Worm (Caenorhabditis elegans) whole organism, mixed stage, embryonic: Measurements from ENCODE around the gene scl-25.

Experiments
- M03D4.4 ChIP-seq: sonication (generic microtip); optimal IDR thresholded peaks from 2 replicates; lab custom pipeline; 2017; ENCODE audit warnings: mild to moderate bottlenecking, missing genetic modification characterization, missing compliant biosample characterization
- bed-3 ChIP-seq: fragments of 200-800 bp; sonication (Bioruptor generic); optimal IDR thresholded peaks from 3 replicates; lab custom pipeline; 2018; ENCODE audit warnings: mild to moderate bottlenecking, missing genetic modification characterization, moderate library complexity, missing compliant biosample characterization
- blmp-1 ChIP-seq: fragments of 150-350 bp; optimal IDR thresholded peaks from 2 replicates; lab custom pipeline; 2014; ENCODE audit warnings: missing biosample characterization, missing genetic modification characterization
- ceh-43 ChIP-seq: fragments of 200-800 bp; sonication (Bioruptor generic); optimal IDR thresholded peaks from 2 replicates; lab custom pipeline; 2018; ENCODE audit warnings: mild to moderate bottlenecking, missing genetic modification characterization, moderate library complexity, missing compliant biosample characterization
- ceh-83 ChIP-seq: fragments of 200-800 bp; sonication (Bioruptor generic); optimal IDR thresholded peaks from 2 replicates; lab custom pipeline; 2018; ENCODE audit warnings: mild to moderate bottlenecking, missing genetic modification characterization, missing compliant biosample characterization
- ces-1 ChIP-seq: fragments of 150-350 bp; optimal IDR thresholded peaks from 2 replicates; lab custom pipeline; 2014; ENCODE audit warnings: missing biosample characterization, missing genetic modification reagents, missing genetic modification characterization
- cnd-1 ChIP-seq: fragments of 200-800 bp; sonication (Bioruptor generic); optimal IDR thresholded peaks from 2 replicates; lab custom pipeline; 2018; ENCODE audit warnings: mild to moderate bottlenecking, missing genetic modification characterization, missing compliant biosample characterization
- drap-1 ChIP-seq: fragments of 200-800 bp; sonication (Bioruptor generic); optimal IDR thresholded peaks from 3 replicates; lab custom pipeline; 2018; ENCODE audit warnings: mild to moderate bottlenecking, missing genetic modification characterization, missing compliant biosample characterization
- elt-3 ChIP-seq: fragments of 150-350 bp; optimal IDR thresholded peaks from 2 replicates; lab custom pipeline; 2014; ENCODE audit warnings: missing biosample characterization, missing genetic modification characterization
- flh-1 ChIP-seq: fragments of 200-800 bp; sonication (Bioruptor generic); optimal IDR thresholded peaks from 2 replicates; lab custom pipeline; 2018; ENCODE audit warnings: mild to moderate bottlenecking, missing genetic modification characterization, moderate library complexity, missing compliant biosample characterization
- ham-2 ChIP-seq: fragments of 200-800 bp; sonication (Bioruptor generic); optimal IDR thresholded peaks from 2 replicates; lab custom pipeline; 2018; ENCODE audit warnings: mild to moderate bottlenecking, missing genetic modification characterization, missing compliant biosample characterization
- hlh-1 ChIP-seq: fragments of 150-350 bp; optimal IDR thresholded peaks from 2 replicates; lab custom pipeline; 2014; ENCODE audit warnings: missing biosample characterization, missing genetic modification reagents, missing genetic modification characterization
- lin-13 ChIP-seq: fragments of 150-350 bp; optimal IDR thresholded peaks from 2 replicates; lab custom pipeline; 2014; ENCODE audit warnings: missing biosample characterization, missing genetic modification characterization
- lin-32 ChIP-seq: fragments of 200-800 bp; sonication (Bioruptor generic); optimal IDR thresholded peaks from 2 replicates; lab custom pipeline; 2018; ENCODE audit warnings: mild to moderate bottlenecking, missing genetic modification characterization, missing compliant biosample characterization
- mab-5 ChIP-seq: fragments of 150-350 bp; optimal IDR thresholded peaks from 2 replicates; lab custom pipeline; 2014; ENCODE audit warnings: missing biosample characterization, missing genetic modification characterization
- mls-2 ChIP-seq: sonication (generic microtip); optimal IDR thresholded peaks from 2 replicates; lab custom pipeline; 2016; ENCODE audit warnings: mild to moderate bottlenecking, missing genetic modification characterization, moderate library complexity, missing compliant biosample characterization
- nhr-12 ChIP-seq: fragments of 150-350 bp; optimal IDR thresholded peaks from 2 replicates; lab custom pipeline; 2014; ENCODE audit warnings: missing biosample characterization, missing genetic modification characterization
- nhr-2 ChIP-seq: fragments of 150-350 bp; optimal IDR thresholded peaks from 2 replicates; lab custom pipeline; 2014; ENCODE audit warnings: missing biosample characterization, missing genetic modification characterization
- nhr-237 ChIP-seq: fragments of 150-350 bp; optimal IDR thresholded peaks from 2 replicates; lab custom pipeline; 2014; ENCODE audit warnings: missing biosample characterization, missing genetic modification characterization
- nhr-28 ChIP-seq: fragments of 150-350 bp; optimal IDR thresholded peaks from 2 replicates; lab custom pipeline; 2014; ENCODE audit warnings: missing biosample characterization, missing genetic modification characterization
- nhr-76 ChIP-seq: sonication (generic microtip); optimal IDR thresholded peaks from 2 replicates; lab custom pipeline; 2017; ENCODE audit warnings: missing biosample characterization, missing genetic modification characterization
- pha-4 ChIP-seq: fragments of 150-350 bp; optimal IDR thresholded peaks from 2 replicates; lab custom pipeline; 2018; ENCODE audit warnings: missing biosample characterization, missing genetic modification reagents, missing genetic modification characterization
- sem-2 ChIP-seq: fragments of 200-800 bp; sonication (Bioruptor generic); optimal IDR thresholded peaks from 2 replicates; lab custom pipeline; 2018; ENCODE audit warnings: mild to moderate bottlenecking, missing genetic modification characterization, missing compliant biosample characterization
- snpc-4 ChIP-seq: fragments of 150-350 bp; optimal IDR thresholded peaks from 2 replicates; lab custom pipeline; 2014; ENCODE audit warnings: missing biosample characterization, missing genetic modification characterization
- sptf-1 ChIP-seq: sonication (generic microtip); optimal IDR thresholded peaks from 2 replicates; lab custom pipeline; 2017; ENCODE audit warnings: mild to moderate bottlenecking, missing genetic modification characterization, moderate library complexity, missing compliant biosample characterization
- tbx-8 ChIP-seq: fragments of 200-800 bp; sonication (Bioruptor generic); optimal IDR thresholded peaks from 2 replicates; lab custom pipeline; 2018; ENCODE audit warnings: mild to moderate bottlenecking, missing genetic modification characterization, moderate library complexity, missing compliant biosample characterization
- unc-120 ChIP-seq: sonication (generic microtip); optimal IDR thresholded peaks from 2 replicates; lab custom pipeline; 2017; ENCODE audit warnings: missing genetic modification characterization, missing compliant biosample characterization; ENCODE audit not compliant: poor library complexity, severe bottlenecking
- unc-39 ChIP-seq: fragments of 150-350 bp; optimal IDR thresholded peaks from 2 replicates; lab custom pipeline; 2014; ENCODE audit warnings: missing biosample characterization, missing genetic modification characterization
- unc-62 ChIP-seq: fragments of 150-350 bp; optimal IDR thresholded peaks from 2 replicates; lab custom pipeline; 2014; ENCODE audit warnings: missing biosample characterization, missing genetic modification reagents, missing genetic modification characterization
- zip-8 ChIP-seq: fragments of 150-350 bp; optimal IDR thresholded peaks from 2 replicates; lab custom pipeline; 2014; ENCODE audit warnings: missing biosample characterization, missing genetic modification characterization

scl-25 gene

DNA sequence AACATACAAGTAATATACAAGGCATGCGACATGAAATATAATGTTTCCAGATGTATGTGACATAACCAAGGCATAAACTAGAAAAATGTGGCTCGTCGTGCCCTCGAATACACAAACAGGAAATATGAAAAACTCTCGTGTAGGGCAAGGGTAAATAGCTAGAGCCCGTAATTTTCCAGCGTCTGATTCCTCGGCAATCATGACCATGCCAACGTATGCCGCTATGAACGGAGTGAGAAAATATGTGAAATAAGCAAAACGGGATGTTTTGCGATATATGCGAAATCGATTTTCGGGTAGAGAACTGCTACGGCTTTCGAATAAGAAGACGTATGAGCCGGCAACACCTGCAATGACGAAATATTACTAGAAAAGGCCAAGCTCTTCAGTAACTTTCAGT is at the start of gene scl-25:
scl-25 (plus strand) TSS at position 301 of the 400 bp plus-strand sequence.
- no peak for TF ChIP-seq sem-2 (GFP tag; lab: Kevin White, UChicago)
- TF ChIP-seq tbx-8 (GFP tag; lab: Kevin White, UChicago): no peak
- TF ChIP-seq hlh-1 (tag; lab: Kevin White, UChicago): no peak
- no peak for TF ChIP-seq lin-13 (tag; lab: Kevin White, UChicago)
- TF ChIP-seq ces-1 (GFP tag; lab: Kevin White, UChicago): no peak
- TF ChIP-seq elt-3 (tag; lab: Kevin White, UChicago): no peak
- no peak for TF ChIP-seq snpc-4 (tag; lab: Kevin White, UChicago)
- no peak for TF ChIP-seq bed-3 (GFP tag; lab: Kevin White, UChicago)
- TF ChIP-seq lin-32 (GFP tag; lab: Kevin White, UChicago): no peak
- no peak for TF ChIP-seq mab-5 (tag; lab: Kevin White, UChicago)
- TF ChIP-seq unc-39 (tag; lab: Kevin White, UChicago): no peak

DNA sequence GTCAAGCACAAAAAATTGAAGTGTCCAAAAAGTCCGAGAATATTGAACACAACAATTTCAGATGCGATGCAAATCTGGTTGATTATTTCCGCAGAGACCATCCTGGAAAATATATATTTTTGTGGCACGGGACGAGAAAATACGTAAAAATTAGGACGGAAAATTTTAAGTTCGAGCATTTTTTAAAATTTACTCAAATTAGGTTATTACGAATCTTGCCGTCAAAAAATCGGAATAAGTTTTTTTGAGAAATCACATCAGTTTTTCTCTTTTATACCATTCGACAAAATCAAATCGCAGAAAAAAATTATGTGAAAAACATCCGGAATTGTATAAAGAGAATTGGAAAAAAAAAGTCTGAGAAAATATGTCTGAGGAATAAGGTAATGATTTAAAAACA is 47.5 kb upstream of the scl-25 start, which contains the start of gene srsx-1:
srsx-1 (minus strand) TSS at position 101 of the 400 bp plus-strand sequence.
- TF ChIP-seq ceh-83 (no peak), bed-3 (GFP tag; lab: Kevin White, UChicago) (no peak), ces-1 (GFP tag; lab: Kevin White, UChicago) (no peak), snpc-4 (tag; lab: Kevin White, UChicago) (no peak), mls-2 (tag; lab: Kevin White, UChicago) (no peak), ceh-43 (no peak), blmp-1 (tag; lab: Kevin White, UChicago) (no peak), nhr-12 (tag; lab: Kevin White, UChicago) (no peak), unc-120 (tag; lab: Kevin White, UChicago) (no peak), zip-8 (tag; lab: Kevin White, UChicago) (no peak), ham-2 (GFP tag; lab: Kevin White, UChicago) (no peak), elt-3 (tag; lab: Kevin White, UChicago) (no peak), drap-1 (GFP tag; lab: Kevin White, UChicago) (no peak)

DNA sequence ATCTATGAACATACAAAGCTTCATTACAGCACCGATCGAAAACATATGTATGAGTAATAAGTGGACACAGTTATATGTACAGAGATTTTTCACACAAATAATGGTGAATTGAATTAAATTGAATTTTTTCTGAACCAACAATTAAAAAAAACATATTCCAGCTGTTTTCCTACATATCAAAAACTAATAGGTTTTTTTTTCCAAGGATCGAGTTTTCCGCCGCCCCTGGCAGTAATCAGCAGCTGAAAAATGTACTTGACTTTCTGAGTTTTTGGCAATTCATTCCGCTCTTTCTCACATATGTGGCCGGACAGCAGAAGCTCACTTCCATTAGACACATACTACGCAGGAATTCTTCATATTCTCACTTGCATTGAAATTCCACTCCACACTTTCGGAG is 47.0 kb upstream of the scl-25 start, which contains the start of gene srh-174:
srh-174 (plus strand) TSS at position 301 of the 400 bp plus-strand sequence.
- no peak for TF ChIP-seq nhr-28 (tag; lab: Kevin White, UChicago)
- no peak for TF ChIP-seq sem-2 (GFP tag; lab: Kevin White, UChicago)
- no peak for TF ChIP-seq nhr-2 (tag; lab: Kevin White, UChicago)
- TF ChIP-seq flh-1 (GFP tag; lab: Kevin White, UChicago): no peak
- no peak for TF ChIP-seq ham-2 (GFP tag; lab: Kevin White, UChicago)
- TF ChIP-seq elt-3 (tag; lab: Kevin White, UChicago): no peak
- TF ChIP-seq cnd-1 (tag; lab: Kevin White, UChicago): no peak
- no peak for TF ChIP-seq unc-62 (GFP tag; lab: Kevin White, UChicago)
- TF ChIP-seq ceh-43: no peak
- TF ChIP-seq hlh-1 (tag; lab: Kevin White, UChicago): no peak
- no peak for TF ChIP-seq M03D4.4 (tag; lab: Kevin White, UChicago)
- no peak for TF ChIP-seq mab-5 (tag; lab: Kevin White, UChicago)
- no peak for TF ChIP-seq pha-4 (tag; lab: Kevin White, UChicago)

DNA sequence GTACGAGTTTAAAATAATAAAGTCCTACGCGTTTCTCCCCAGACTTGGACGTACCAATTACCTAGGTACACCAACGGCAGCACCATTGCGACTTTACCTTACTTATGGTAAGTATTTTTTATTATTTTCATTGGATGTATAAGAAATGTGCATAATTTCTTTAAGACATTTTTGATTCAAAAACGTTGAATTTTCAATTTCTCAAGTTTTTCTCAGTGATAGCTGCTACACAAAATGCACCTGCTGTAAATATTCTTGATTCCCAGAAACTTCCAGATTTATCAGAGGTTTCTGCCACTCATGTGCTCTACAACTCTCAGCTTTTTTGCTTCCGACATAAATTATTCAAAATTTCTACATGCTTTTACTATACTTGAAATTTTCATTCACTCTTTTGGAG is 43.4 kb upstream of the scl-25 start, which contains the start of gene srh-159:
srh-159 (plus strand) TSS at position 301 of the 400 bp plus-strand sequence.
- no peak for TF ChIP-seq snpc-4 (tag; lab: Kevin White, UChicago)

DNA sequence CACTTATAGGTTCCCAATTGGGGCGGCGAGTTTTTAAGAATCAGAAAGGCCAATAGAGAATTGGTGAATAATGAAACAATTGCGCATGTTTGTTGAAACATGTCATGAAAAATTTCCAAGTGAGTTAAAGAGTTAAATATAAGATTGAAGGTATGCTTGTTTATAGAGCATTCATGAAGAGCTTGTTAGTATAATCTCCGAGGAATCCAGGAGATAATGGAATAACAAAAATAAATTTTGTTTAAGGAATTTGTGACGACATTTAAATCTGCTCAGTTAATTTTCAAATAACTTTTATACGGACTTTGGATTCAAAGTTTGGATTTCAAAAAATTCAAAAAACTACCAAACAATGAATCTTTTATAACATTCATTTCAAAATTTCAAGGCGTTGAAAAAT is 35.1 kb upstream of the scl-25 start, which contains the start of gene str-199:
str-199 (minus strand) TSS at position 101 of the 400 bp plus-strand sequence.
- TF ChIP-seq nhr-237 (tag; lab: Kevin White, UChicago): no peak
- TF ChIP-seq nhr-76 (tag; lab: Kevin White, UChicago): no peak
- TF ChIP-seq pha-4 (tag; lab: Kevin White, UChicago): no peak
- no peak for TF ChIP-seq nhr-12 (tag; lab: Kevin White, UChicago)
- TF ChIP-seq sptf-1: no peak
- TF ChIP-seq mab-5 (tag; lab: Kevin White, UChicago): no peak
